Worm (Caenorhabditis elegans) whole organism, L3 larva: Measurements from ENCODE around the gene Y116A8C.38.

Experiments used
- R02D3.7 ChIP-seq: fragments of 150-350 bp; optimal IDR thresholded peaks from 2 replicates; lab custom pipeline; 2014; ENCODE audit warnings: missing biosample characterization, missing genetic modification characterization
- ZK546.5 ChIP-seq: sonication (generic microtip); optimal IDR thresholded peaks from 2 replicates; lab custom pipeline; 2017; ENCODE audit warnings: missing biosample characterization, missing genetic modification characterization
- ama-1 ChIP-seq: fragments of 150-350 bp; optimal IDR thresholded peaks from 2 replicates; lab custom pipeline; 2018
- ceh-9 ChIP-seq: sonication (generic microtip); optimal IDR thresholded peaks from 2 replicates; lab custom pipeline; 2018; ENCODE audit warnings: missing biosample characterization, missing genetic modification characterization
- fkh-10 ChIP-seq: sonication (generic microtip); optimal IDR thresholded peaks from 2 replicates; lab custom pipeline; 2017; ENCODE audit warnings: missing biosample characterization, missing genetic modification reagents, missing genetic modification characterization
- lin-15B ChIP-seq: fragments of 150-350 bp; optimal IDR thresholded peaks from 2 replicates; lab custom pipeline; 2014; ENCODE audit warnings: missing biosample characterization, missing genetic modification characterization
- lin-39 ChIP-seq: fragments of 150-350 bp; optimal IDR thresholded peaks from 2 replicates; lab custom pipeline; 2018; ENCODE audit warnings: missing biosample characterization, missing genetic modification reagents, missing genetic modification characterization
- nhr-237 ChIP-seq: fragments of 150-350 bp; optimal IDR thresholded peaks from 2 replicates; lab custom pipeline; 2014; ENCODE audit warnings: missing biosample characterization, missing genetic modification characterization
- nhr-28 ChIP-seq: fragments of 150-350 bp; optimal IDR thresholded peaks from 2 replicates; lab custom pipeline; 2014; ENCODE audit warnings: missing biosample characterization, missing genetic modification characterization
- nhr-43 ChIP-seq: sonication (generic microtip); optimal IDR thresholded peaks from 2 replicates; lab custom pipeline; 2016; ENCODE audit warnings: mild to moderate bottlenecking, missing genetic modification characterization, missing compliant biosample characterization; ENCODE audit not compliant: poor library complexity, severe bottlenecking
- nhr-77 ChIP-seq: fragments of 150-350 bp; optimal IDR thresholded peaks from 2 replicates; lab custom pipeline; 2014; ENCODE audit warnings: missing biosample characterization, missing genetic modification characterization
- snpc-4 ChIP-seq: fragments of 150-350 bp; optimal IDR thresholded peaks from 2 replicates; lab custom pipeline; 2014; ENCODE audit warnings: missing biosample characterization, missing genetic modification characterization
- unc-62 ChIP-seq: fragments of 150-350 bp; sonication (generic microtip); optimal IDR thresholded peaks from 4 replicates; lab custom pipeline; 2014; ENCODE audit warnings: missing biosample characterization, missing genetic modification reagents, missing genetic modification characterization
- ztf-11 ChIP-seq: fragments of 150-350 bp; optimal IDR thresholded peaks from 2 replicates; lab custom pipeline; 2014; ENCODE audit warnings: missing biosample characterization, missing genetic modification characterization

DNA sequence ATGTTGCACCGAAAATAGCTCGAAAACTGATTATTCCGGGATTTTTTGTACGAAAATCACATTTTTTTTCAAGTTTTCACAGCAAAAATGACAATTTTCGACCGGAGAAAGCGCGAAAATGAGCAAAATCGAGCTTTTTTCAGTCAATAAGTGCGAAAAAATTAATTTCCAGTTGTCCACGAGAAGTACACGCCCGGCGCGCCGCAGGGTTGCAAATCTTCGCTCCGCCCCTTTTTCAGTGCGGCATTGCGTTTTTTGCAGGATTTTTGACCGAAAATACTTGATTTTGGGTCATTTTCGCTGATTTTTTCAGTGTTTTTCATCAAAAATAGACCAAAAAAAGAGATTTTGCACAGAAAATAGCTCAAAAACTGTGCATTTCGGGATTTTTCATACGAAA is 47.0 kb upstream of the Y116A8C.38 start:
- TF ChIP-seq nhr-28, result no peak
- TF ChIP-seq lin-15B (tag; lab: Kevin White, UChicago), result peak; percentile 46
- TF ChIP-seq snpc-4 (tag; lab: Kevin White, UChicago), result no peak
- no peak for TF ChIP-seq fkh-10 (GFP tag; lab: Kevin White, UChicago)
- TF ChIP-seq nhr-43 (tag; lab: Kevin White, UChicago), result no peak
- no peak for TF ChIP-seq nhr-77 (tag; lab: Kevin White, UChicago)
- TF ChIP-seq nhr-237, result no peak
- TF ChIP-seq ZK546.5 (tag; lab: Kevin White, UChicago), result no peak
- no peak for TF ChIP-seq unc-62 (GFP tag; lab: Kevin White, UChicago)
- TF ChIP-seq ztf-11 (tag; lab: Kevin White, UChicago), result no peak
- no peak for TF ChIP-seq ceh-9 (tag; lab: Kevin White, UChicago)
- TF ChIP-seq R02D3.7 (tag; lab: Kevin White, UChicago), result no peak
- no peak for TF ChIP-seq lin-39 (tag; lab: Kevin White, UChicago)
- TF ChIP-seq ama-1 (lab: Kevin White, UChicago), result no peak
